Worm (Caenorhabditis elegans): Measurements from ENCODE around the gene sru-28.

DNA sequence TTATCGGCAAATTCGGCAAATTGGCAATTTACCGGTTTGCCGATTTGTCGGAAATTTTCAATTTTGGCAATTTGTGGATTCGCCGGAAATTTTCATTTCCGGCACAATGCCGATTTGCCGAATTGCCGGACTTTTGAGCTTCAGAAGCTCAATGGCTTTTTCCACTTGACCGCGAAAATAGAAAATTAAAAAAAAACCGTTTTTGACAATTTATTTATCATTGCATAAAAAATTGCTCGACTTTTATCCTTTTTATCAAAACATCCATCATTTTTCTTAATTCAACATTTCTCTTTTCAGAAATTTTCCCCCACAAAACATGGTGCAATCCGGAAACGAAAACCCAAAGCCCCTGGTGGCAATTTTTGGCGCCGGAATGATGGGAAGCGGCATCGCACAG, 46.0 kb upstream of the sru-28 start, which contains the start of gene hacd-1:
- no peak for TF ChIP-seq R02D3.7 (tag; optimal IDR thresholded peaks at IDR 0.05)
- TF ChIP-seq ama-1 (optimal IDR thresholded peaks at IDR 0.05): no peak
- no peak for TF ChIP-seq egl-27 (tag; optimal IDR thresholded peaks at IDR 0.05)
- TF ChIP-seq lir-3 (tag; optimal IDR thresholded peaks at IDR 0.05): no peak

Data from whole organism, L4 larva.